Worm (Caenorhabditis elegans): ENCODE data around the gene T03F6.9.
"Not testable (repeated sequence)": the region's sequence is repeated elsewhere in the genome, so short reads cannot be mapped to it uniquely, and the experiment has no call there.

The T03F6.9 gene

ce11 chrIII:13370980-13371379, at the start of gene T03F6.9:
Gene T03F6.9 (minus strand): TSS chrIII:13371080.
- TF ChIP-seq unc-62 (GFP tag; optimal IDR thresholded peaks at IDR 0.05), result no peak

- no peak for TF ChIP-seq unc-62 (GFP tag; optimal IDR thresholded peaks at IDR 0.05)
Observed at ce11 chrIII:13418975-13419374, 48.1 kb upstream of the T03F6.9 start.

DNA sequence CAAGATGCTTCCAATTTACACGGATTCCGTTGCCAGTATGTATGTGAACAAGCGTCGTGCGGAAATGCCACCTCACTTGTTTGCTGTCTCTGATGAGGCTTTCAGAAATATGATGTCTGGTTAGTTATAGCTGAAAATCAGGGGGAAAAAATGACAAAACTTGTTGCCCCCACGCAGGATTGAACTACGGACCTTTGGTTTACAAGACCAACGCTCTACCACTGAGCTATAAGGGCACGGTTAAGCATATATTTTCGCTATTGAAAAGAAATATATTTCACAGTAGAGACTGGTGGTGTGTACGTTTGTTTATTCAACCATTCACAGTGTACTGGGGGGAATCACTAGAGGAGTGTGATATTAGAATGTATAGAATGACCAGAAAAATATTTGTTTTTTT, 40.3 kb upstream of the T03F6.9 start:
- TF ChIP-seq unc-62 (GFP tag; optimal IDR thresholded peaks at IDR 0.05), result no peak

DNA sequence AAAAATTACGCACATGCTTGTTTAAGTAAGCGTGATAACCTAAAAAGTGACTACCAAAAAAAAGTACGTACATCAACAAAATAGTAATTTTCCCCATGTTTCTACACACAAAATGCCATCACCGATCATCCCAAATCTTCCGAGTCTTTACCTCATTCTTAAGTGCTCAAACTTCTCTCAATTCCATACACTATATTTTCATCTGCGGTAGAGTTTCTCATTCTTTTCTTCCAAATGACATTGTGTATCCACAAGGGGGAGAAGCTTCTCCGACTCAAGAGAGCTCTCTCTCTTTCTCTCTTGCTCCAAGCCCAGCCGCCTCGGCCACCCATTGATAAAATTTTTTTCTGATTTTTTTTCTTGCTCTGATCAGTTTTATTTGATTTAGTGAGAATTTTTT, 38.6 kb upstream of the T03F6.9 start, which contains the start of gene myo-6:
myo-6 (plus strand) TSS at position 301 of the 400 bp plus-strand sequence.
- no peak for TF ChIP-seq unc-62 (GFP tag; optimal IDR thresholded peaks at IDR 0.05)

DNA sequence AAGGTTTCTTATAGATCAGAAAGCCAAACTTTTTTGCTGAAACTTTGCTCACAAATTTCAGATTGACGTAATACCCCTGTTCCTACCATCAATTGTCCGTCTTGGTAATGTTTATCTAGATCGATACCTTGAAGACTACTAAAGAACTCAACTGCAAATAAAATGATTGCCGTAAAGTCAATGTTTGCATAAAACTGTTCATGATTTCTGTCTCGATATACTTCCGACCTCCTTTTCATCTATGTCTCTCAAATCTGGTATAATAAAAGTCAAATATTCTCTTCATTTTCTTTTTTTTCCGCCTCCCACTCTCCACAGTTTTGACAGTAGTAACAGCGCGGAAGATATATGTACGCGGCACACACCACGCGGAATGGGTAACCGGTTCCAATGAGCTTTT, 34.6 kb upstream of the T03F6.9 start, which contains the start of gene nas-1:
nas-1 (plus strand) TSS at position 301 of the 400 bp plus-strand sequence.
- TF ChIP-seq unc-62 (GFP tag; optimal IDR thresholded peaks at IDR 0.05), result no peak

DNA sequence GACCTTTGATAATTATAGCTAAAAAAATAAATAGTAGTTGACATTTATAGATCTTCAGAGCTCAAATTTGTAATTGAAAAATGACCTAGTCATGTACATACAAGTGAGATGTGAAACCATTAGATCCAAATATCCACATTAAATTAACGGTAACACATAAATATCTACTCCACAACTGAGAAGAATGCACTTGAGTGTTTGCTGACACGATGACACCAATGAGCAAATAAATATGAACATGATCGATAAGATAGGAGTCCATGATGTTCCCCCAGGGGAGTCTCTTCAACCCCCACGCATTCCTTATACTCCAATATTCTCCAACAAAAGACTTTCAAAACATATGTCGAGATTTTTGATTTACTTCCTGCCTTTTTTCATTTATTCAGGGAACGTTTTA, 33.5 kb upstream of the T03F6.9 start, which contains the start of gene ttr-52:
ttr-52 (plus strand) TSS at position 301 of the 400 bp plus-strand sequence.
- no peak for TF ChIP-seq unc-62 (GFP tag; optimal IDR thresholded peaks at IDR 0.05)

- TF ChIP-seq unc-62 (GFP tag; optimal IDR thresholded peaks at IDR 0.05), result no peak
Observed at ce11 chrIII:13402934-13403333, 32.1 kb upstream of the T03F6.9 start, which contains the start of gene mig-18. Gene mig-18 (plus strand): TSS chrIII:13403234.

DNA sequence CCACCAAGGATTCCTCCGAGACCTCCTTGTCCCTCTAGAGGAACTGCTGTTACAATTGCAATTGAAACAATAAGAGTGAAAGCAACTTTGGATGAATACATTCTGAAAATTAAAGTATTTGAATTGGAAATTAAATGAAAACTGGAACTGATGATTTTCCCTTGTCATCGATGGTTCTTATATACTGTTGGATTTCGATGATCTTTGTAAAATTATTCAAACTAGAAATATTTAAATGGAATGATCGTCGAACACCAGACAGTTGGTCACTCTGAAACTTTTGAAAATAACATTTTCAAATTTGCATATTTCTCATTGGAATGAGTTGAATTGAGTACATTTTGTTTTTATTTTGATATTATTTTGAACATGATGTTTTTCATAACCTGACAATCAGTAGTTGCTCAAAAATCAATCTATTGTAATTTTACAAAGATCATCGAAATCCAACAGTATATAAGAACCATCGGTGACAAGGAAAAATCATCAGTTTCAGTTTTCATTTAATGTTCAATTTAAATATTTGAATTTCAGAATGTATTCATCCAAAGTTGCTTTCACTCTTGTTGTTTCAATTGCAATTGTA, 30.9 kb upstream of the T03F6.9 start, which contains the start of the genes srlf-9 and srlf-10:
srlf-9 (minus strand) TSS at position 101 of the 586 bp plus-strand sequence.
srlf-10 (plus strand) TSS at position 536 of the 586 bp plus-strand sequence.
- TF ChIP-seq unc-62 (GFP tag; optimal IDR thresholded peaks at IDR 0.05), result not testable (repeated sequence)

ce11 chrIII:13395262-13395661, 24.4 kb upstream of the T03F6.9 start, which contains the start of gene F11F1.1:
Gene F11F1.1 (plus strand): TSS chrIII:13395562.
- TF ChIP-seq unc-62 (GFP tag; optimal IDR thresholded peaks at IDR 0.05), result no peak

ce11 chrIII:13393647-13394046, 22.8 kb upstream of the T03F6.9 start, which contains the start of gene qdpr-1:
Gene qdpr-1 (plus strand): TSS chrIII:13393910.
- no peak for TF ChIP-seq unc-62 (GFP tag; optimal IDR thresholded peaks at IDR 0.05)

DNA sequence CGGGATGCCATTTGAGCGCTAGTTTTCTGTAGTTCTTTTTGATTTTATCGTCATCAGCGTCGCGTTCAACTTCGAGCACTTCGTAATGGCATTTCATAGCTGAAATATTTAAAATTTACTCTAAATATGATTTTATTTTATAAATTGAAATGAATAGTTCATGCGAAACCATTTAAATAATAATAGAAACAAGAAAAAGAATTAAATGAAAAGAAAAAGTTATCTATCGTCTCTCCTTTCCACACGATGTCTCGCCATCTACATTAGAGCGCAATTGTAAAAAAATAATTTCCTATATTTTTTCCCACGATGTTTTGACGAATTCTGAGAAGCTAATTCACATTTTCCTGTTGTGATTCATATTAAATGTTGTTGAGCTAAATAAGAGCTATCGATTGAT, 22.4 kb upstream of the T03F6.9 start, which contains the start of gene dnj-17:
dnj-17 (minus strand) TSS at position 101 of the 400 bp plus-strand sequence.
- TF ChIP-seq unc-62 (GFP tag; optimal IDR thresholded peaks at IDR 0.05), result no peak

- TF ChIP-seq unc-62 (GFP tag; optimal IDR thresholded peaks at IDR 0.05), result no peak
Observed at ce11 chrIII:13390789-13391188, 19.9 kb upstream of the T03F6.9 start.

DNA sequence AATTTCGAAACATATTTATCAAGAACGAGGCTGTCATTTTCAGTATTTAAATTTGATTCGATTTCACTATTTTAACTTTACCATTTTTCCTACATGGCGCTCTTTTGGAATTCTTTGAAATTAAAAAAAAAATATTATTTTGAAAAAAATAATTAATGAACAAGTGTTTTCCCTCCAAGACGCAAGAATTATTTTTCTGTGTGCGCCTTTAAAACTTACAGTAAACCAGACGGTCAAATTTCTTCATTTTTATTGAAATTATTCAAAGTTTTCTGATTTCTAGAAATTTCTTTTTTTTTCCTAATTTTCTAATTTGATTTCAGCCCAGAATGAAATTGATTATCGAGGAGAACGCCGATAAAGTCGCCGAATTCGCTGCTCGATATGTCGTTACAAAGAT, 18.2 kb upstream of the T03F6.9 start, which contains the start of gene T03F6.3:
T03F6.3 (plus strand) TSS at position 318 of the 400 bp plus-strand sequence.
- TF ChIP-seq unc-62 (GFP tag; optimal IDR thresholded peaks at IDR 0.05), result no peak

DNA sequence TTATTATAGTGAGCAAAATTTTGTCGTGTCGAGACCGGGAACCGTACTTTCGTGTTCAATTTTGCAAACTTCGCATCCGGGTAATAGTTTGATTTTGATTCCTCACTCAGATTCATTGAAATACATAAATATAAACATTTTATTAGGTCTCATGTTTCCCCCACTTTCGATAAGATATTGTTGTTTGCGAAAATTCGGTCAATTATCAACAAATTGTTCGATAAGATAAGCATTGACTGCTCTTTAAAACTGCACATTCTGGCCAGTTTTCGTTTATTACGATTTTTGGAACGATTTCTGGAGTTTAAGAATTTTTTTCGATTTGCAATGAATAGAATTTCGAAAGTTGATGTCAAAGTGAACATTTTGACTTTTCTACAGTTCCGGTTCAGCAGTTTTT, 17.7 kb upstream of the T03F6.9 start:
- no peak for TF ChIP-seq unc-62 (GFP tag; optimal IDR thresholded peaks at IDR 0.05)

DNA sequence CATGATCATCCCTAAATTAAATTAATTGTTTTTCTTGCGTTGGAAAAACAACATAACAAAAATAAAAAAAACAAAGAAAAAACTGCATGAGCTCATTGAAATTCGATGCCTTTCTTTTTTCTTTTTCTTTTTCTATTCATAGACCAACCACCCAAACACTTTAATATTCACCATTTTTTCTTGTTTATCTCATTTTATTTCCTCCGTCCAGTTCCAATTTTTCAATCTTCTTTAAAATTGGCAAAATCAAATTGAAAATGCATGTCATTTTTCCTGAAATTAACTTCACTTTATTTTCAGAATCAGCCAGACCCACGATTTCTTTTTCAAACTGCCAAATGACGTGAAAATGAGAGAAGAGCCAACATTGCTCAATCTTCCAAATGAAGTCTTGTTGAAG, 15.0 kb upstream of the T03F6.9 start, which contains the start of gene T03F6.4:
T03F6.4 (plus strand) TSS at position 301 of the 400 bp plus-strand sequence.
- no peak for TF ChIP-seq unc-62 (GFP tag; optimal IDR thresholded peaks at IDR 0.05)

DNA sequence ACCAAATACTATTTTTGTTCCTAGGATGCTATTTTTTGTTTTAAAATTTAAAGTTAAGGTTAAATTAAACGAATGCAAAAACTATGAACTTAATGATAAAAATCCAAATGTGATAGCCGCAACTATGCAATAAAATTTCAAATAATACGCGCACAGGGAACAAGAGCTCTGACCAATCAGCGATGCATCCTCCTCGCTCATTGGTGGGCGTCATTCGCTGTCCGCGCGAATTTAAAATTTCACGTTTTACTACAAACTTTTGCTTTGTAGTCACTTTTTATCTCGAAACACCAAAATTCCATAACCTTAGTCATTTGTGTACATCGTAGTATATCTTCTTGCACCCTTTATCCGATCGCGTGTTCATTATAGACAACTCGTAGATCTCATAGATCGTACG, 12.3 kb upstream of the T03F6.9 start:
- no peak for TF ChIP-seq unc-62 (GFP tag; optimal IDR thresholded peaks at IDR 0.05)

DNA sequence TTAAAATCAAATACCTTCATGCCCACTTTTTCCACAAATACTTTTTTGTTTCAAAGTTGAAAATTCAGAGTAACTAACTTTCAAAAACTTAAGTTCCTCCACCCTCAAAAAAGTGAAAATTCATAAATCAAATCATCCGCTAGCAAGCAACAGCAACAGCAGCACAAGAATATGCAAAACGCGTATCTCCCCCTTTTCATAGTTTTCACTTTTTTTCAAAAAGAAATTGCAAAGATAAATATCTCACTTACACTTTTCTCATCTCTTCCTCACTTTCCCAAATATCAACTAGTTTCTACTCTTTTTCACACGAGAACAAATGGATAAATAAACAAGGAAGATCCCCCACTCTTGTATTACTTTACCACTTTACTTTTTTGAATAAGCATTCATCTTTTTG, 10.8 kb upstream of the T03F6.9 start:
- TF ChIP-seq unc-62 (GFP tag; optimal IDR thresholded peaks at IDR 0.05), result no peak

Measured in whole organism, dauer.